Fruit fly (Drosophila melanogaster) whole organism, prepupa: ENCODE results near the gene CG32712.

Experiments
- CG10669 ChIP-seq: fragments of 200-800 bp; sonication (Bioruptor generic); optimal IDR thresholded peaks from 3 replicates; lab custom pipeline; 2018; ENCODE audit warnings: missing biosample characterization, mild to moderate bottlenecking, missing genetic modification characterization, moderate library complexity
- CG11294 ChIP-seq: fragments of 200-800 bp; sonication (Bioruptor generic); IDR thresholded peaks from 2 replicates; pipeline ENCODE4 v1.3.6; 2022; ENCODE audit warnings: missing biosample characterization, missing genetic modification characterization
- CG11762 ChIP-seq: fragments of 200-800 bp; sonication (Bioruptor generic); optimal IDR thresholded peaks from 3 replicates; lab custom pipeline; 2016; ENCODE audit warnings: missing biosample characterization, missing genetic modification characterization; ENCODE audit not compliant: insufficient read depth
- CG11902 ChIP-seq: fragments of 200-800 bp; sonication (Bioruptor generic); optimal IDR thresholded peaks from 3 replicates; lab custom pipeline; 2016; ENCODE audit warnings: missing biosample characterization, missing genetic modification characterization
- CG15336 ChIP-seq: fragments of 200-800 bp; sonication (Bioruptor generic); IDR thresholded peaks from 2 replicates; pipeline ENCODE4 v1.3.6; 2022; ENCODE audit warnings: missing biosample characterization, missing genetic modification characterization
- CG1621 ChIP-seq: fragments of 200-800 bp; sonication (Bioruptor generic); optimal IDR thresholded peaks from 3 replicates; lab custom pipeline; 2018; ENCODE audit warnings: missing biosample characterization, mild to moderate bottlenecking, missing genetic modification characterization
- CG16779 ChIP-seq: fragments of 200-800 bp; sonication (Bioruptor generic); optimal IDR thresholded peaks from 3 replicates; lab custom pipeline; 2017; ENCODE audit warnings: missing biosample characterization, mild to moderate bottlenecking, missing genetic modification characterization
- CG31627 ChIP-seq: fragments of 200-800 bp; sonication (Bioruptor generic); optimal IDR thresholded peaks from 3 replicates; lab custom pipeline; 2016; ENCODE audit warnings: missing biosample characterization, missing genetic modification characterization
- CG3919 ChIP-seq: fragments of 200-800 bp; sonication (Bioruptor generic); optimal IDR thresholded peaks from 3 replicates; lab custom pipeline; 2016; ENCODE audit warnings: missing biosample characterization, missing genetic modification characterization
- CG4318 ChIP-seq: fragments of 200-800 bp; sonication (Bioruptor generic); optimal IDR thresholded peaks from 3 replicates; lab custom pipeline; 2017; ENCODE audit warnings: missing biosample characterization, mild to moderate bottlenecking, missing genetic modification characterization
- CG6163 ChIP-seq: fragments of 200-800 bp; sonication (Bioruptor generic); IDR thresholded peaks from 3 replicates; pipeline ENCODE4 v1.3.6; 2022; ENCODE audit warnings: missing biosample characterization, missing genetic modification characterization
- CG6276 ChIP-seq: fragments of 200-800 bp; sonication (Bioruptor generic); optimal IDR thresholded peaks from 2 replicates; lab custom pipeline; 2017; ENCODE audit warnings: missing biosample characterization, mild to moderate bottlenecking, missing genetic modification characterization
- CG6792 ChIP-seq: fragments of 200-800 bp; sonication (Bioruptor generic); optimal IDR thresholded peaks from 3 replicates; lab custom pipeline; 2016; ENCODE audit warnings: missing biosample characterization, missing genetic modification characterization
- CG6808 ChIP-seq: fragments of 200-800 bp; sonication (Bioruptor generic); optimal IDR thresholded peaks from 3 replicates; lab custom pipeline; 2017; ENCODE audit warnings: missing biosample characterization, missing genetic modification characterization, mild to moderate bottlenecking, moderate library complexity, missing genetic modification reagents
- CG6854 ChIP-seq: fragments of 200-800 bp; sonication (Bioruptor generic); optimal IDR thresholded peaks from 2 replicates; lab custom pipeline; 2017; ENCODE audit warnings: missing biosample characterization, mild to moderate bottlenecking, missing genetic modification characterization
- CG8119 ChIP-seq: fragments of 200-800 bp; sonication (Bioruptor generic); IDR thresholded peaks from 3 replicates; pipeline ENCODE4 v1.3.6; 2022; ENCODE audit warnings: missing biosample characterization, missing genetic modification characterization
- CG8319 ChIP-seq: fragments of 200-800 bp; sonication (Bioruptor generic); optimal IDR thresholded peaks from 3 replicates; lab custom pipeline; 2016; ENCODE audit warnings: missing biosample characterization, missing genetic modification characterization
- CG8632 ChIP-seq: fragments of 200-800 bp; sonication (Bioruptor generic); optimal IDR thresholded peaks from 3 replicates; lab custom pipeline; 2016; ENCODE audit warnings: missing biosample characterization, missing genetic modification characterization
- CG9139 ChIP-seq: fragments of 200-800 bp; sonication (Bioruptor generic); optimal IDR thresholded peaks from 3 replicates; lab custom pipeline; 2017; ENCODE audit warnings: missing biosample characterization, mild to moderate bottlenecking, missing genetic modification characterization
- Eip75B ChIP-seq: fragments of 200-800 bp; sonication (Bioruptor generic); optimal IDR thresholded peaks from 3 replicates; lab custom pipeline; 2016; ENCODE audit warnings: missing biosample characterization, missing genetic modification characterization
- Eip78C ChIP-seq: fragments of 200-800 bp; sonication (Bioruptor generic); peaks from one replicate; lab custom pipeline; 2016; ENCODE audit warnings: missing biosample characterization, missing genetic modification characterization
- Eip93F ChIP-seq: fragments of 200-800 bp; sonication (Bioruptor generic); optimal IDR thresholded peaks from 2 replicates; lab custom pipeline; 2016; ENCODE audit warnings: missing biosample characterization, mild to moderate bottlenecking, missing genetic modification characterization
- Ets21C ChIP-seq: fragments of 200-800 bp; sonication (Bioruptor generic); optimal IDR thresholded peaks from 3 replicates; lab custom pipeline; 2016; ENCODE audit warnings: missing biosample characterization, missing genetic modification characterization
- Ets96B ChIP-seq: fragments of 200-800 bp; optimal IDR thresholded peaks from 2 replicates; lab custom pipeline; 2019; ENCODE audit warnings: missing biosample characterization, mild to moderate bottlenecking, missing genetic modification characterization, moderate library complexity
- Gug ChIP-seq: fragments of 200-800 bp; sonication (Bioruptor generic); IDR thresholded peaks from 2 replicates; pipeline ENCODE4 v1.3.6; 2022; ENCODE audit warnings: missing biosample characterization, missing genetic modification characterization
- Hr38 ChIP-seq: sonication (Bioruptor generic); optimal IDR thresholded peaks from 2 replicates; lab custom pipeline; 2016; ENCODE audit warnings: missing biosample characterization, missing genetic modification characterization
- Lpt ChIP-seq: fragments of 200-800 bp; sonication (Bioruptor generic); optimal IDR thresholded peaks from 3 replicates; lab custom pipeline; 2016; ENCODE audit warnings: missing biosample characterization, missing genetic modification characterization
- Met ChIP-seq: fragments of 200-800 bp; sonication (Bioruptor generic); optimal IDR thresholded peaks from 3 replicates; lab custom pipeline; 2016; ENCODE audit warnings: missing biosample characterization, missing genetic modification characterization
- Sox102F ChIP-seq: fragments of 200-800 bp; sonication (Bioruptor generic); optimal IDR thresholded peaks from 2 replicates; lab custom pipeline; 2016; ENCODE audit warnings: missing biosample characterization, mild to moderate bottlenecking, missing genetic modification characterization
- Sox14 ChIP-seq: fragments of 200-800 bp; sonication (Bioruptor generic); optimal IDR thresholded peaks from 3 replicates; lab custom pipeline; 2016; ENCODE audit warnings: missing biosample characterization, missing genetic modification characterization
- achi ChIP-seq: fragments of 200-800 bp; sonication (Bioruptor generic); optimal IDR thresholded peaks from 3 replicates; lab custom pipeline; 2016; ENCODE audit warnings: missing biosample characterization, missing genetic modification characterization
- acj6 ChIP-seq: fragments of 200-800 bp; sonication (Bioruptor generic); optimal IDR thresholded peaks from 3 replicates; lab custom pipeline; 2016; ENCODE audit warnings: missing biosample characterization, missing genetic modification characterization
- cyc ChIP-seq: fragments of 200-800 bp; sonication (Bioruptor generic); optimal IDR thresholded peaks from 3 replicates; lab custom pipeline; 2016; ENCODE audit warnings: missing biosample characterization, missing genetic modification characterization
- dac ChIP-seq: fragments of 200-800 bp; sonication (Bioruptor generic); optimal IDR thresholded peaks from 2 replicates; lab custom pipeline; 2017; ENCODE audit warnings: missing biosample characterization, mild to moderate bottlenecking, missing genetic modification characterization
- dsx ChIP-seq: fragments of 200-800 bp; optimal IDR thresholded peaks from 3 replicates; lab custom pipeline; 2019; ENCODE audit warnings: missing biosample characterization, mild to moderate bottlenecking, missing genetic modification characterization, moderate library complexity; ENCODE audit not compliant: poor library complexity, severe bottlenecking
- eg ChIP-seq: fragments of 200-800 bp; sonication (Bioruptor generic); IDR thresholded peaks from 3 replicates; pipeline ENCODE4 v1.3.6; 2022; ENCODE audit warnings: missing biosample characterization, missing genetic modification characterization
- esn ChIP-seq: fragments of 200-800 bp; sonication (Bioruptor generic); optimal IDR thresholded peaks from 2 replicates; lab custom pipeline; 2016; ENCODE audit warnings: missing biosample characterization, mild to moderate bottlenecking, missing genetic modification characterization, moderate library complexity
- fd59A ChIP-seq: fragments of 200-800 bp; sonication (Bioruptor generic); optimal IDR thresholded peaks from 2 replicates; lab custom pipeline; 2017; ENCODE audit warnings: missing biosample characterization, mild to moderate bottlenecking, missing genetic modification characterization, missing genetic modification reagents
- fkh ChIP-seq: fragments of 200-800 bp; sonication (Bioruptor generic); optimal IDR thresholded peaks from 3 replicates; lab custom pipeline; 2017; ENCODE audit warnings: missing biosample characterization, mild to moderate bottlenecking, missing genetic modification characterization, moderate library complexity
- lz ChIP-seq: fragments of 200-800 bp; sonication (Bioruptor generic); optimal IDR thresholded peaks from 3 replicates; lab custom pipeline; 2016; ENCODE audit warnings: missing biosample characterization, missing genetic modification characterization
- net ChIP-seq: fragments of 200-800 bp; sonication (Bioruptor generic); optimal IDR thresholded peaks from 3 replicates; lab custom pipeline; 2016; ENCODE audit warnings: missing biosample characterization, missing genetic modification characterization
- spab ChIP-seq: fragments of 200-800 bp; sonication (Bioruptor generic); optimal IDR thresholded peaks from 2 replicates; lab custom pipeline; 2017; ENCODE audit warnings: missing biosample characterization, mild to moderate bottlenecking, missing genetic modification characterization, missing genetic modification reagents
- ss ChIP-seq, 2 experiments: fragments of 200-800 bp; sonication (Bioruptor generic); optimal IDR thresholded peaks; 2 replicates in 1 of 2; 3 replicates in 1 of 2; lab custom pipeline; 2017 to 2018; ENCODE audit warnings: mild to moderate bottlenecking in 2 of 2, missing biosample characterization in 2 of 2, missing genetic modification characterization in 2 of 2, moderate library complexity in 1 of 2
- svp ChIP-seq: fragments of 200-800 bp; sonication (Bioruptor generic); peaks from one replicate; lab custom pipeline; 2016; ENCODE audit warnings: missing biosample characterization, missing genetic modification characterization
- topi ChIP-seq: fragments of 200-800 bp; sonication (Bioruptor generic); optimal IDR thresholded peaks from 3 replicates; lab custom pipeline; 2016; ENCODE audit warnings: missing biosample characterization, missing genetic modification characterization
- vri ChIP-seq: fragments of 200-800 bp; sonication (Bioruptor generic); optimal IDR thresholded peaks from 3 replicates; lab custom pipeline; 2016; ENCODE audit warnings: missing biosample characterization, mild to moderate bottlenecking, missing genetic modification characterization

The CG32712 gene

DNA sequence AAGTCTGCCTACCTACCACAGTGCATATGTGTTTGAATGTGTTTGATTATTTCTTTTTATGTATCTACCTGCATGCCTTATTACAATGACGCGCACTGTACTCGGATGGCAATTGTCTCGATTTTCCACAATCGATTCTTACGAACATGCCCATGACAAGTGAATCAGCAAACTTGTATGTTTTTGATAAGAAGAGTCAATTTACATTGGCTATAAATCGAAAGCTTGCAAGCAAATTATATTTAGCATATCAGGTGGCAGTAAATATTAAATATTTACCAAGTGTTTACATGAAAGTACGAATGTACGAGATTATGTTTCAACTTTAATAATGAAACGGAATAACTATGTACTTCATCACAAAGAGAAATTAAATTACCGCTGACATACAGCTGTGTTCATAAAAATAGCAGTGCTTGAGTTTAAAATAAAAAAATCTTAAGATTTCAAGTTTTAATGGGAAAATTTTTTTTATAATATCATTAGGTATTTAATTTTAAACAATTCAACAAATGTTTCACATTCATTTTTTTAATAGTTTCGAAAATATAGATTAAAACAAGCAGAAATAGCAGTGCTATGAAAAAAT lies 25.9 kb upstream of the CG32712 start:
- TF ChIP-seq CG6808 (GFP tag; lab: Kevin White, UChicago) (peak; percentile 33), CG8319 (no peak), CG6163 (GFP tag; lab: Robert Waterston, UW) (no peak), CG6792 (GFP tag; lab: Kevin White, UChicago) (no peak), net (GFP tag; lab: Kevin White, UChicago) (no peak), CG10669 (GFP tag; lab: Kevin White, UChicago) (peak; percentile 15), lz (GFP tag; lab: Kevin White, UChicago) (no peak), fd59A (no peak), achi (GFP tag; lab: Kevin White, UChicago) (no peak), ss (GFP tag; optimal IDR thresholded peaks at IDR 0.05; lab: Kevin White, UChicago) (peak; percentile 11 to 55), Gug (GFP tag; lab: Robert Waterston, UW) (no peak), Eip75B (GFP tag; lab: Kevin White, UChicago) (no peak), cyc (no peak), acj6 (GFP tag; lab: Kevin White, UChicago) (no peak), CG6276 (GFP tag; lab: Kevin White, UChicago) (no peak), topi (GFP tag; lab: Kevin White, UChicago) (no peak), Sox102F (no peak), Met (GFP tag; lab: Kevin White, UChicago) (no peak), Eip78C (GFP tag; lab: Kevin White, UChicago) (peak; percentile 65), CG8632 (no peak), vri (GFP tag; lab: Kevin White, UChicago) (peak; percentile 49), eg (GFP tag; lab: Robert Waterston, UW) (no peak), CG16779 (no peak), svp (GFP tag; lab: Kevin White, UChicago) (peak; percentile 60)

DNA sequence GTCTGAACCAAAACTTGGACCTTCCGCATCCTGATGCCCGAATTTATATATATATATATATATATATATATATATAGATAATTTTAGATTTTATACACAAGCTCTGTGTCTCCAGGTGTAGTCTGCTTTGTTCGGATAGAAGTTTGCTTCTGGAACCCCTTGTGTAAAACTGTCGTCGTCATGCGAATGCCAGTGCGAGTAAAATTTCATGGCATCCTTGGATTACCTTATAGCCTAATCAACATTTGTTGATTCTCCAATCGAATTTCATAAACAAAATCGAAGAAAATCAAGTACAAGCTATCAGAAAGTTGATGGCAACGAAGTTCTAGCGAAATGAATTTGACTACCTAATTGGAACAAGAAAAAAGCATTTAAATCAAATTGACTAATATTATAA lies 23.9 kb upstream of the CG32712 start, which contains the start of gene CG32713:
Gene CG32713 (minus strand): TSS at position 101 of the 400 bp plus-strand sequence.
- TF ChIP-seq Ets96B = no peak
- TF ChIP-seq CG10669 (GFP tag; lab: Kevin White, UChicago) = no peak
- TF ChIP-seq dsx (GFP tag; lab: Kevin White, UChicago) = no peak
- TF ChIP-seq CG1621 (tag; lab: Kevin White, UChicago) = no peak
- no peak for TF ChIP-seq esn
- no peak for TF ChIP-seq acj6 (GFP tag; lab: Kevin White, UChicago)
- no peak for TF ChIP-seq CG9139
- no peak for TF ChIP-seq CG31627 (GFP tag; lab: Kevin White, UChicago)
- no peak for TF ChIP-seq Sox102F
- no peak for TF ChIP-seq eg (GFP tag; lab: Robert Waterston, UW)
- TF ChIP-seq Eip93F = no peak
- no peak for TF ChIP-seq Lpt
- no peak for TF ChIP-seq CG6808 (GFP tag; lab: Kevin White, UChicago)

DNA sequence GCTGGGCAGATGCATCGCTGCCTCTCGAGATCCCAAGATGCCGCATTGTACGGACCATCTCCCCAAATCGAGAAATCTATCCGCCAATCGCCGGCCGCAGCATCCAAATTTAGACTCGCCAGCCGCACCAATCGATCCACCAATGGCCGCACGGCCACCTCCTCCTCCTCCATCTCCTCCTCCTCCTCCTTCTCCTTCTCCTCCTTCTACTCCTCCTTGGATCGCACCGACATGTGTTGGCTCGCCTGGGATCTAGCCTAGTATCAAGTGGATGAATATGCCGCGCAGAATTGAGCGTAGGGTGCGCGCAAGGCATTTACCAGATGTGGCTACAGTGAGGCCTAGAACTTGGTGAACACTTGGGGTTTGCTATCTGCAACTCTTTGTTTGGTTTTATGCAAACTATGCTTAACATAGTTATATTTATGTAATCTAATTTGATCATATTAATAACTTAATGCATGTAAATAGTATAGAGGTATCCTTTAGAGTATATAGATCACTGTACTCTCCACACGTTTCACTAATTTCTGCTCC lies 21.5 kb upstream of the CG32712 start, which contains the start of gene org-1:
Gene org-1 (minus strand): TSS at position 51 of the 537 bp plus-strand sequence.
- peak; percentile 86 for TF ChIP-seq CG9139
- peak; percentile 84 for TF ChIP-seq CG11762
- peak; percentile 94 for TF ChIP-seq CG8119 (GFP tag; lab: Robert Waterston, UW)
- TF ChIP-seq Eip75B (GFP tag; lab: Kevin White, UChicago) = peak; percentile 88
- TF ChIP-seq Sox102F = peak; percentile 47
- peak; percentile 1 for TF ChIP-seq CG6854
- peak; percentile 96 for TF ChIP-seq CG15336 (GFP tag; lab: Robert Waterston, UW)
- peak; percentile 68 for TF ChIP-seq fkh (GFP tag; lab: Kevin White, UChicago)
- TF ChIP-seq CG6808 (GFP tag; lab: Kevin White, UChicago) = peak; percentile 91
- peak; percentile 81 for TF ChIP-seq Lpt
- TF ChIP-seq CG3919 = peak; percentile 92
- TF ChIP-seq spab (GFP tag; lab: Kevin White, UChicago) = peak; percentile 87
- TF ChIP-seq CG1621 (tag; lab: Kevin White, UChicago) = peak; percentile 91
- peak; percentile 84 for TF ChIP-seq Sox14
- peak; percentile 49 for TF ChIP-seq Ets21C (GFP tag; lab: Kevin White, UChicago)
- peak; percentile 78 for TF ChIP-seq CG8319
- TF ChIP-seq dac (GFP tag; lab: Kevin White, UChicago) = peak; percentile 71
- peak; percentile 15 for TF ChIP-seq vri (GFP tag; lab: Kevin White, UChicago)
- TF ChIP-seq CG4318 (GFP tag; lab: Kevin White, UChicago) = peak; percentile 79
- peak; percentile 92 for TF ChIP-seq fd59A
- peak; percentile 90 for TF ChIP-seq acj6 (GFP tag; lab: Kevin White, UChicago)
- peak; percentile 89 for TF ChIP-seq CG11294 (GFP tag; lab: Robert Waterston, UW)
- peak; percentile 93 for TF ChIP-seq Ets96B
- peak; percentile 22 for TF ChIP-seq Hr38
- peak; percentile 80 for TF ChIP-seq CG11902 (GFP tag; lab: Kevin White, UChicago)
